Fruit fly (Drosophila melanogaster): ENCODE data around the gene Rala.
A peak's percentile ranks its signal among the peaks of the same experiment; 100 is the strongest.

The Rala gene

DNA sequence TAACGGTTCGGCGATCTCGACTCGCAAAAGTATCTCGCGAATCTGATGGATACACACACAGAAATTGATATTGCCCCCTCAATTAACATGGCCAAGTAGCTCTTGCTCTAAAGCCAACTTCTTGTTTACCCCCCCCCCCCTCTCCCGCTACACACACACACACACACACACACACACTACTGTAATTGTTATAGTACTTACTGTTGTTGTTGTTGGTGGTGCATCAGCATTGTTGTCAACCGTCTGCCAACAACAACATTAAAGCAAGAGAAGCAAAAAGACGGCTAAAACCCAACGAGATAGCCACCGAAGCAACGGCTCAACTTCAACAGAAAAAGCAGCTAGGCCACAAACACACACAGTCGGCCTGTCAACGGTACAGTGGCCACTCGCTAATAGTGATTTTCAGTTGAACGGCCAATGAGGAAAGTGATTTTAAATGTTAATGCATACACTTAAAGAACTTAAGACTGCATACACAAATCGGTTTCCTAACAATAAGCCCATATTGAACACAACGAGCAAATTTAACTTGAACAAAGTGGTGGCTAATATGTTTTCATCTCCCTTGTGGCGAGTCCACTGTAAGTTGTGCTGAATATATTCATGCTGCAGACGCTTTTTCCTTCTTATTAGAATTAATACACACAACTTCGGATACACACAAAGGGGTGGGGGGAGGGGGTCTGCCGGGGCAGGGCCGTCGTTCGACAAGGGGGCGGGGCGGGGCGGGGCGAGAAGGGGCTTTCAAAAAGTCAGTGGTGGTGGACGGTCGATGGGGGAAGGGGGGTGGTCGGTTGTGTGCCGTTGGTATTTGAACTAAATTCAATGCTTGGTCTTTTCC is 31.0 kb upstream of the Rala start (continued):
- TF ChIP-seq Dip2 (GFP tag; IDR thresholded peaks at IDR 0.05) (0 out of 2 replicates have a peak, but pooled peaks have one; percentile 19), CG7786 (GFP tag; optimal IDR thresholded peaks at IDR 0.05) (peak; percentile 88), E2f1 (GFP tag; IDR thresholded peaks at IDR 0.05) (peak; percentile 87), CG7357 (GFP tag; IDR thresholded peaks at IDR 0.05) (peak; percentile 85), Six4 (GFP tag; optimal IDR thresholded peaks at IDR 0.05) (peak; percentile 71), CG8478 (optimal IDR thresholded peaks at IDR 0.05) (no peak), trem (tag; optimal IDR thresholded peaks at IDR 0.05) (peak; percentile 55), ERR (GFP tag; optimal IDR thresholded peaks at IDR 0.05) (peak; percentile 69), jigr1 (GFP tag; IDR thresholded peaks at IDR 0.05) (peak; percentile 83; the same call in 2 of the 3 replicates), hkb (optimal IDR thresholded peaks at IDR 0.05) (no peak), hkb (GFP tag; IDR thresholded peaks at IDR 0.05) (peak; percentile 92), CG14014 (GFP tag; IDR thresholded peaks at IDR 0.05) (peak; percentile 80), Rfx (GFP tag; IDR thresholded peaks at IDR 0.05) (peak; percentile 88), CG16863 (GFP tag; optimal IDR thresholded peaks at IDR 0.05) (peak; percentile 81), CG10959 (GFP tag; IDR thresholded peaks at IDR 0.05) (peak; percentile 54), slp2 (GFP tag; optimal IDR thresholded peaks at IDR 0.05) (peak; percentile 67), sim (GFP tag; IDR thresholded peaks at IDR 0.05) (no peak), Opbp (GFP tag; IDR thresholded peaks at IDR 0.05; ENCODE audit: partially characterized antibody) (no peak), Ets97D (GFP tag; optimal IDR thresholded peaks at IDR 0.05) (no peak), Atf-2 (GFP tag; optimal IDR thresholded peaks at IDR 0.05) (peak; percentile 75), CG13424 (tag; optimal IDR thresholded peaks at IDR 0.05) (peak; percentile 89), CG15514 (GFP tag; optimal IDR thresholded peaks at IDR 0.05) (peak; percentile 71), vfl (GFP tag; optimal IDR thresholded peaks at IDR 0.05) (peak; percentile 63), nau (GFP tag; optimal IDR thresholded peaks at IDR 0.05) (peak; percentile 84), CG2116 (GFP tag; optimal IDR thresholded peaks at IDR 0.05) (peak; percentile 27), Vsx1 (GFP tag; optimal IDR thresholded peaks at IDR 0.05) (peak; percentile 75), Mrtf (GFP tag; IDR thresholded peaks at IDR 0.05) (peak; percentile 90), Mes4 (GFP tag; optimal IDR thresholded peaks at IDR 0.05) (peak; percentile 82), CG2875 (GFP tag; optimal IDR thresholded peaks at IDR 0.05) (peak; percentile 78), Med (GFP tag) (peak; percentile 98), az2 (GFP tag; optimal IDR thresholded peaks at IDR 0.05) (peak; percentile 74), Sox100B (GFP tag; optimal IDR thresholded peaks at IDR 0.05) (peak; percentile 87), twi (tag; optimal IDR thresholded peaks at IDR 0.05) (peak; percentile 67), CG8089 (GFP tag; optimal IDR thresholded peaks at IDR 0.05) (peak; percentile 76), Scr (GFP tag; IDR thresholded peaks at IDR 0.05; ENCODE audit: partially characterized antibody) (no peak), kay (GFP tag; optimal IDR thresholded peaks at IDR 0.05) (peak; percentile 38), CG16815 (GFP tag; optimal IDR thresholded peaks at IDR 0.05) (peak; percentile 77), HHEX (GFP tag; optimal IDR thresholded peaks at IDR 0.05) (peak; percentile 86), CG5245 (GFP tag; optimal IDR thresholded peaks at IDR 0.05) (peak; percentile 60), Dbx (GFP tag; IDR thresholded peaks at IDR 0.05) (peak; percentile 67; the same call in 2 of the 3 replicates), CG15479 (GFP tag; optimal IDR thresholded peaks at IDR 0.05) (no peak), usp (GFP tag; optimal IDR thresholded peaks at IDR 0.05) (no peak), Spps (tag; optimal IDR thresholded peaks at IDR 0.05) (peak; percentile 72), grau (tag; optimal IDR thresholded peaks at IDR 0.05) (peak; percentile 99), Hand (GFP tag; optimal IDR thresholded peaks at IDR 0.05) (peak; percentile 77), tgo (GFP tag; IDR thresholded peaks at IDR 0.05) (peak; percentile 88), CG15011 (GFP tag; optimal IDR thresholded peaks at IDR 0.05) (peak; percentile 71), Asciz (GFP tag; optimal IDR thresholded peaks at IDR 0.05) (peak; percentile 61), chif (GFP tag; optimal IDR thresholded peaks at IDR 0.05) (peak; percentile 73 to 88), ken (GFP tag; IDR thresholded peaks at IDR 0.05) (peak; percentile 82; the same call in 2 of the 3 replicates)
